Worm (Caenorhabditis elegans) whole organism, L2 larva: Measurements from ENCODE around the gene stn-2.

Experiments
- alr-1 ChIP-seq: fragments of 150-350 bp; optimal IDR thresholded peaks from 2 replicates; lab custom pipeline; 2014; ENCODE audit warnings: missing biosample characterization, missing genetic modification characterization
- aly-2 ChIP-seq: fragments of 150-350 bp; optimal IDR thresholded peaks from 2 replicates; lab custom pipeline; 2014; ENCODE audit warnings: missing biosample characterization, missing genetic modification characterization
- crh-2 ChIP-seq: sonication (generic microtip); optimal IDR thresholded peaks from 2 replicates; lab custom pipeline; 2017; ENCODE audit warnings: missing biosample characterization, missing genetic modification characterization
- gmeb-1 ChIP-seq: fragments of 150-350 bp; optimal IDR thresholded peaks from 2 replicates; lab custom pipeline; 2014; ENCODE audit warnings: missing biosample characterization, missing genetic modification characterization
- lin-39 ChIP-seq: fragments of 150-350 bp; optimal IDR thresholded peaks from 2 replicates; lab custom pipeline; 2014; ENCODE audit warnings: missing biosample characterization, missing genetic modification reagents, missing genetic modification characterization
- lsy-2 ChIP-seq, 2 experiments: fragments of 150-350 bp in 1 of 2; sonication (generic microtip) in 1 of 2; optimal IDR thresholded peaks; 2 replicates each; lab custom pipeline; 2014 to 2017; ENCODE audit warnings: missing biosample characterization in 2 of 2, missing genetic modification characterization in 2 of 2
- mbf-1 ChIP-seq: sonication (generic microtip); optimal IDR thresholded peaks from 2 replicates; lab custom pipeline; 2017; ENCODE audit warnings: missing biosample characterization, missing genetic modification characterization
- mdl-1 ChIP-seq, 2 experiments: fragments of 150-350 bp in 1 of 2; sonication (generic microtip) in 1 of 2; optimal IDR thresholded peaks; 2 replicates each; lab custom pipeline; 2017; ENCODE audit warnings: missing biosample characterization in 2 of 2, missing genetic modification characterization in 2 of 2
- nhr-10 ChIP-seq: sonication (generic microtip); optimal IDR thresholded peaks from 2 replicates; lab custom pipeline; 2017; ENCODE audit warnings: missing biosample characterization, missing genetic modification characterization
- nhr-12 ChIP-seq: fragments of 150-350 bp; optimal IDR thresholded peaks from 2 replicates; lab custom pipeline; 2014; ENCODE audit warnings: missing biosample characterization, missing genetic modification characterization
- sem-4 ChIP-seq: fragments of 150-350 bp; optimal IDR thresholded peaks from 2 replicates; lab custom pipeline; 2014; ENCODE audit warnings: missing biosample characterization, missing genetic modification reagents, missing genetic modification characterization
- skn-1 ChIP-seq: sonication (generic microtip); optimal IDR thresholded peaks from 2 replicates; lab custom pipeline; 2017; ENCODE audit warnings: missing biosample characterization, missing genetic modification characterization
- snpc-4 ChIP-seq: fragments of 150-350 bp; optimal IDR thresholded peaks from 2 replicates; lab custom pipeline; 2014; ENCODE audit warnings: missing biosample characterization, missing genetic modification characterization
- ztf-11 ChIP-seq: sonication (generic microtip); optimal IDR thresholded peaks from 2 replicates; lab custom pipeline; 2017; ENCODE audit warnings: missing biosample characterization, missing genetic modification characterization
- ztf-4 ChIP-seq: fragments of 150-350 bp; optimal IDR thresholded peaks from 2 replicates; lab custom pipeline; 2014; ENCODE audit warnings: missing biosample characterization, missing genetic modification characterization

Gene stn-2

ce11 chrX:7627351-7627750, 53.1 kb downstream of the stn-2 start, which contains the start of gene nlp-61:
nlp-61 (plus strand) TSS chrX:7627651.
- TF ChIP-seq skn-1 (tag; lab: Kevin White, UChicago) = no peak
- no peak for TF ChIP-seq snpc-4 (tag; lab: Kevin White, UChicago)
- no peak for TF ChIP-seq ztf-4 (tag; lab: Kevin White, UChicago)
- no peak for TF ChIP-seq lin-39
- no peak for TF ChIP-seq mdl-1 (tag; optimal IDR thresholded peaks at IDR 0.05; lab: Kevin White, UChicago)
- no peak for TF ChIP-seq ztf-11 (tag; lab: Kevin White, UChicago)
- no peak for TF ChIP-seq alr-1 (tag; lab: Kevin White, UChicago)
- no peak for TF ChIP-seq gmeb-1 (tag; lab: Kevin White, UChicago)
- TF ChIP-seq aly-2 (tag; lab: Kevin White, UChicago) = no peak
- no peak for TF ChIP-seq sem-4 (tag; lab: Kevin White, UChicago)
- no peak for TF ChIP-seq mbf-1 (tag; lab: Kevin White, UChicago)
- no peak for TF ChIP-seq crh-2 (tag; lab: Kevin White, UChicago)
- TF ChIP-seq lsy-2 (tag; optimal IDR thresholded peaks at IDR 0.05; lab: Kevin White, UChicago) = no peak
- no peak for TF ChIP-seq nhr-12 (tag; lab: Kevin White, UChicago)
- no peak for TF ChIP-seq nhr-10 (tag; lab: Kevin White, UChicago)
- TF ChIP-seq, all 48 proteins: peak for 0
